Worm (Caenorhabditis elegans) whole organism, L1 larva: Measurements from ENCODE around the gene ins-8.

ENCODE experiments used
- C34B4.2 ChIP-seq: sonication (generic microtip); optimal IDR thresholded peaks from 2 replicates; lab custom pipeline; 2017; ENCODE audit warnings: mild to moderate bottlenecking, missing genetic modification characterization, missing compliant biosample characterization
- blmp-1 ChIP-seq: fragments of 150-350 bp; optimal IDR thresholded peaks from 2 replicates; lab custom pipeline; 2014; ENCODE audit warnings: missing biosample characterization, missing genetic modification characterization
- ets-5 ChIP-seq: fragments of 200-800 bp; sonication (Bioruptor generic); IDR thresholded peaks from 2 replicates; pipeline ENCODE4 v1.3.6; 2022; ENCODE audit warnings: missing genetic modification characterization, missing compliant biosample characterization
- fos-1 ChIP-seq: fragments of 150-350 bp; optimal IDR thresholded peaks from 2 replicates; lab custom pipeline; 2014; ENCODE audit warnings: missing biosample characterization, missing genetic modification characterization
- lin-13 ChIP-seq: fragments of 150-350 bp; optimal IDR thresholded peaks from 2 replicates; lab custom pipeline; 2014; ENCODE audit warnings: missing biosample characterization, missing genetic modification reagents, missing genetic modification characterization
- mep-1 ChIP-seq: fragments of 150-350 bp; optimal IDR thresholded peaks from 2 replicates; lab custom pipeline; 2014; ENCODE audit warnings: missing biosample characterization, missing genetic modification characterization
- nhr-11 ChIP-seq: fragments of 150-350 bp; optimal IDR thresholded peaks from 2 replicates; lab custom pipeline; 2014; ENCODE audit warnings: missing biosample characterization, missing genetic modification characterization
- nhr-28 ChIP-seq: fragments of 150-350 bp; optimal IDR thresholded peaks from 2 replicates; lab custom pipeline; 2014; ENCODE audit warnings: missing biosample characterization, missing genetic modification characterization
- nhr-71 ChIP-seq: sonication (generic microtip); optimal IDR thresholded peaks from 2 replicates; lab custom pipeline; 2016; ENCODE audit warnings: mild to moderate bottlenecking, missing genetic modification characterization, moderate library complexity, missing compliant biosample characterization
- nhr-76 ChIP-seq: sonication (generic microtip); optimal IDR thresholded peaks from 2 replicates; lab custom pipeline; 2017; ENCODE audit warnings: missing biosample characterization, missing genetic modification characterization
- ztf-11 ChIP-seq, 2 experiments: sonication (generic microtip); optimal IDR thresholded peaks; 2 replicates each; lab custom pipeline; 2016 to 2017; ENCODE audit warnings: missing genetic modification characterization in 2 of 2, missing biosample characterization in 1 of 2, missing compliant biosample characterization in 1 of 2
- ztf-4 ChIP-seq: fragments of 150-350 bp; optimal IDR thresholded peaks from 2 replicates; lab custom pipeline; 2014; ENCODE audit warnings: missing biosample characterization, missing genetic modification characterization

ce11 chrIV:9727217-9727616, 46.5 kb upstream of the ins-8 start:
- TF ChIP-seq nhr-28: no peak
- no peak for TF ChIP-seq ets-5
- TF ChIP-seq nhr-76 (tag; lab: Kevin White, UChicago): no peak
- TF ChIP-seq nhr-11 (tag; lab: Kevin White, UChicago): no peak
- no peak for TF ChIP-seq ztf-4 (tag; lab: Kevin White, UChicago)
- no peak for TF ChIP-seq blmp-1 (tag; lab: Kevin White, UChicago)
- TF ChIP-seq mep-1 (tag; lab: Kevin White, UChicago): no peak
- TF ChIP-seq ztf-11 (tag; optimal IDR thresholded peaks at IDR 0.05; lab: Kevin White, UChicago): no peak
- TF ChIP-seq fos-1 (tag; lab: Kevin White, UChicago): no peak
- no peak for TF ChIP-seq C34B4.2 (tag; lab: Kevin White, UChicago)
- TF ChIP-seq nhr-71: no peak
- no peak for TF ChIP-seq lin-13
